Worm (Caenorhabditis elegans): Measurements from ENCODE around the gene ndab-2.

- TF ChIP-seq scrt-1 (GFP tag; IDR thresholded peaks at IDR 0.05) (no peak), pes-1 (GFP tag; IDR thresholded peaks at IDR 0.05) (peak; percentile 53; the same call in 1 of the 2 replicates), ceh-13 (GFP tag; optimal IDR thresholded peaks at IDR 0.05) (no peak), ets-7 (tag; optimal IDR thresholded peaks at IDR 0.05) (no peak), aly-1 (tag; optimal IDR thresholded peaks at IDR 0.05) (no peak), hnd-1 (tag; optimal IDR thresholded peaks at IDR 0.05) (no peak), hmg-4 (GFP tag; optimal IDR thresholded peaks at IDR 0.05) (no peak), hmbx-1 (tag; optimal IDR thresholded peaks at IDR 0.05) (no peak), ama-1 (optimal IDR thresholded peaks at IDR 0.05) (peak; percentile 90)
Measured at ce11 chrIII:7142172-7142601, 38.4 kb upstream of the ndab-2 start.

Measured in whole organism, early embryonic.